Fruit fly (Drosophila melanogaster): Measurements from ENCODE around the gene beat-IIIb.

beat-IIIb gene

dm6 chr2L:17014600-17014999, 41.7 kb downstream of the beat-IIIb start, which contains the start of gene CG6304:
Gene CG6304, minus strand, starts transcription at chr2L:17014700.
- no peak for TF ChIP-seq usp (GFP tag; optimal IDR thresholded peaks at IDR 0.05)
- no peak for TF ChIP-seq Abd-B (GFP tag; optimal IDR thresholded peaks at IDR 0.05)
- no peak for TF ChIP-seq woc (GFP tag; optimal IDR thresholded peaks at IDR 0.05)
- no peak for TF ChIP-seq tai (GFP tag; optimal IDR thresholded peaks at IDR 0.05)
- no peak for TF ChIP-seq lola (GFP tag; optimal IDR thresholded peaks at IDR 0.05)
- no peak for TF ChIP-seq sv (GFP tag; optimal IDR thresholded peaks at IDR 0.05)
- TF ChIP-seq brk (GFP tag; optimal IDR thresholded peaks at IDR 0.05), result no peak
- TF ChIP-seq ey (GFP tag; optimal IDR thresholded peaks at IDR 0.05), result no peak
- no peak for TF ChIP-seq CG9705 (GFP tag; optimal IDR thresholded peaks at IDR 0.05)
- no peak for TF ChIP-seq HLH106 (tag; optimal IDR thresholded peaks at IDR 0.05)
- no peak for TF ChIP-seq Myc (optimal IDR thresholded peaks at IDR 0.05)
- TF ChIP-seq Vsx2 (GFP tag; optimal IDR thresholded peaks at IDR 0.05; ENCODE audit: partially characterized antibody), result no peak
- TF ChIP-seq Hr83 (GFP tag; optimal IDR thresholded peaks at IDR 0.05; ENCODE audit: poor library complexity, severe bottlenecking), result no peak
- no peak for TF ChIP-seq Jra (GFP tag; optimal IDR thresholded peaks at IDR 0.05)
- no peak for TF ChIP-seq Sp1 (GFP tag; optimal IDR thresholded peaks at IDR 0.05)

- TF ChIP-seq pan (optimal IDR thresholded peaks at IDR 0.05) (no peak), jim (GFP tag; optimal IDR thresholded peaks at IDR 0.05) (no peak), Jra (GFP tag; optimal IDR thresholded peaks at IDR 0.05) (no peak), HLH106 (tag; optimal IDR thresholded peaks at IDR 0.05) (no peak), psq (GFP tag; optimal IDR thresholded peaks at IDR 0.05) (no peak), N (GFP tag; optimal IDR thresholded peaks at IDR 0.05) (no peak), CrebA (GFP tag; optimal IDR thresholded peaks at IDR 0.05; ENCODE audit: borderline replicate concordance) (no peak), dsf (GFP tag; optimal IDR thresholded peaks at IDR 0.05; ENCODE audit: borderline replicate concordance) (no peak), dl (GFP tag; optimal IDR thresholded peaks at IDR 0.05; ENCODE audit: insufficient read depth in 1 of 2, partially characterized antibody in 2 of 2) (no peak), usp (GFP tag; optimal IDR thresholded peaks at IDR 0.05) (no peak), tai (GFP tag; optimal IDR thresholded peaks at IDR 0.05) (no peak), ey (GFP tag; optimal IDR thresholded peaks at IDR 0.05) (no peak), woc (GFP tag; optimal IDR thresholded peaks at IDR 0.05) (no peak), CG32264 (GFP tag; optimal IDR thresholded peaks at IDR 0.05) (no peak), Hnf4 (GFP tag; optimal IDR thresholded peaks at IDR 0.05) (no peak)
These were observed 54.6 kb downstream of the beat-IIIb start for dm6 chr2L:17027503-17027902.

dm6 chr2L:17041211-17041610, 68.3 kb downstream of the beat-IIIb start:
- TF ChIP-seq brk (GFP tag; optimal IDR thresholded peaks at IDR 0.05) (no peak), br (GFP tag; optimal IDR thresholded peaks at IDR 0.05) (no peak), Myc (optimal IDR thresholded peaks at IDR 0.05) (no peak), rgr (GFP tag; optimal IDR thresholded peaks at IDR 0.05) (no peak), OdsH (GFP tag; optimal IDR thresholded peaks at IDR 0.05) (no peak), psq (GFP tag; optimal IDR thresholded peaks at IDR 0.05) (no peak), Dfd (GFP tag; optimal IDR thresholded peaks at IDR 0.05) (no peak), Abd-B (GFP tag; optimal IDR thresholded peaks at IDR 0.05) (no peak), tai (GFP tag; optimal IDR thresholded peaks at IDR 0.05) (no peak), Vsx2 (GFP tag; optimal IDR thresholded peaks at IDR 0.05; ENCODE audit: partially characterized antibody) (no peak), CG9705 (GFP tag; optimal IDR thresholded peaks at IDR 0.05) (no peak)
